Fruit fly (Drosophila melanogaster) Kc167 (cell line): Measurements from ENCODE around the gene mei-P26.

Source experiments
- Myc ChIP-seq: fragments of >200 bp; optimal IDR thresholded peaks from 2 replicates; lab custom pipeline; 2017; ENCODE audit warnings: missing external identifiers
- Sin3A ChIP-seq: fragments of >200 bp; optimal IDR thresholded peaks from 2 replicates; lab custom pipeline; 2018; ENCODE audit warnings: missing external identifiers
- h ChIP-seq: fragments of >200 bp; optimal IDR thresholded peaks from 3 replicates; lab custom pipeline; 2018; ENCODE audit warnings: missing external identifiers
- insv ChIP-seq: fragments of >200 bp; optimal IDR thresholded peaks from 3 replicates; lab custom pipeline; 2018; ENCODE audit warnings: missing external identifiers
- psq ChIP-seq: fragments of >200 bp; optimal IDR thresholded peaks from 2 replicates; lab custom pipeline; 2017; ENCODE audit warnings: missing external identifiers
- ttk ChIP-seq: sonication (Bioruptor generic); optimal IDR thresholded peaks from 2 replicates; lab custom pipeline; 2017; ENCODE audit warnings: missing external identifiers

Gene mei-P26

DNA sequence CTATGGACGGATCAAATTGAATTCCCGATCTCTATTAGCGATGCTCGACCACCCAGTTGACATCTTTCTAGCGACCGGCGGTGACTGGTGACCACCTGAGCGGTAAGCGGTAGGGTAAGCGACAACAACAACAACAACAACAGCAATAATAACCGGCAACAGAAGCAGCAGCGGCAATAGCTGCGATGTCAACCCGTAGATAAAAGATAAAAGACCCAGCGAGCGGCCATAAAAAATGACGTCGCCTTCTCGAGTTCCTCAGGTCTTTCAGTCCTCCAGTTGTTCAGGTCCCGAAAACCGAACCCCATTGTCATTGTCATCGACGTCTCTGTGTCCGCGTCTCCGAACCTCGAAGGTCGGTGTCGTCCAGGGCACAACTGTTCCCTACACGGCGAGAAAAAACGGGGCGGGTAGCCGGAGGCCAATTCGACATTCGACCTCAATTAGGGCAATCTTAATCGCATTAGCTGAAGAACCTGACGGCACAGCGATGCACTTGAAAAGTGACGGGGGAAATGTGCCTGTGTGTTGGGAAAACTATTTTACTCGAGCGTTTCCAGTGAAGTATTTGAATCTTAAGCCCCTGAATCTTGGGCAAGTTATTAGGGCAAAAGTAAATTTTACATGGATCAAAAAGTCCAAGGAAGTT, 30.3 kb upstream of the mei-P26 start:
- TF ChIP-seq ttk (lab: Kevin White, UChicago) (no peak), h (lab: Kevin White, UChicago) (no peak), insv (no peak), psq (no peak), Sin3A (lab: Kevin White, UChicago) (no peak), Myc (lab: Kevin White, UChicago) (no peak)

DNA sequence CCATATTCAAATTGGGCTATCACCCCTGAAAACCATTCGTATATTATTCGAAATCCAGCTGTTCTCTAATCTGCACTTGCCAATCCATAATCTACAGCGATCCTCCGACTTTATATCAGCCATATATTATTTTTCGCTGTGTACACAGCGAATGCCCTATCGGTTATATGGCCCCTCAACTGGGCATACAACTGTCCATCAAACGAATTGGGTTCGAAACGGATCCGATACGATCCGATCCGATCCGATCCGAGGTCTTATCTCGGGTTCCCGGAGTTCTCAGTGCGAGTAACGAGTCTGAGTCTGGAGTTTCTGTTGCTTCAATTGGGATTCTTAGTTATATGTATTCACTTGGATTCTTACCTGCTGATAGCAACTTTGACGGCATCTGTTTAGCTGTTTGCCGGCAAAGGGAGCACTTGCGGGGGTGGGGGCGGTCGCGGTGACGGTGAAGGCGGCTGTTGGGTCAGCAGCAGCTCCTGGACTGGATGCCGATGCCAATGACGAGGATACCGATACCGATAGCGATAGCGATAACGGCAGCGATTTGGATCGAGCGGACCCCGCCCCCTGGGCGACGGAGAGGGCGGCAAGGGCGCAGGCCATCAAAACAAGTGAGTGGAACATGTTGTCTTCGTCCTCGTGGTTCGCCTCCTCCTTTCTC, 29.3 kb upstream of the mei-P26 start:
- TF ChIP-seq psq: no peak
- TF ChIP-seq h (lab: Kevin White, UChicago): no peak

DNA sequence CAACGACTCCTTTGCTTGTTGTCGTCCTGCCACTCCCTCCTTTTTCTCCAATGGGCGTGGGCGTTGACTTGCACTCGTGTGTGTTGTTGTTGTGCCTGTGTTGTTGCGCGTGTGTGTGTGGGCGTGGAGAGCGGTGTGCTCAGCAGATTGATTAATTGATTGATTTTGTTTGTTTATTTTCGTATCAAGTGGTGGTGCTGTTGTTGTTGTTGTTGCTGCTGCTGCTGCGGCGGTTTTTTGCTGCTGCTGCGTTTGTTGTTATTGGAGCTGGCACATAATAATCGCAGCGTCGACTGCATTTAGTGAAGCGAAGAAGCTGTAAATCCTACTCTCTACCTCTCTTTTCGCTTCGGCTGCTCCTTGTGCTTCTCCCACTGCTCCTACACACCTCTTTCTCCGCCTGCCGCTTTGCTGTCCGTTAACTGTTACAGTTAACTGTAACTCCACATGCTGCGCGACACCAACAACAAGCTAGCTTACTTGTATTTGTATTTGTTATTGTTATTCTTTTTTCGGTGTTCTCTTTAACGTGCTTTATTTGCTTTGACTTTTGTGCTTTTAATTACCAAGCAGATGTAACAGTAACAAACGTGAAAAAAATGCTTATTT, 28.7 kb upstream of the mei-P26 start:
- TF ChIP-seq Sin3A (lab: Kevin White, UChicago) (no peak), h (lab: Kevin White, UChicago) (no peak), Myc (lab: Kevin White, UChicago) (no peak), insv (no peak), ttk (lab: Kevin White, UChicago) (no peak), psq (no peak)

DNA sequence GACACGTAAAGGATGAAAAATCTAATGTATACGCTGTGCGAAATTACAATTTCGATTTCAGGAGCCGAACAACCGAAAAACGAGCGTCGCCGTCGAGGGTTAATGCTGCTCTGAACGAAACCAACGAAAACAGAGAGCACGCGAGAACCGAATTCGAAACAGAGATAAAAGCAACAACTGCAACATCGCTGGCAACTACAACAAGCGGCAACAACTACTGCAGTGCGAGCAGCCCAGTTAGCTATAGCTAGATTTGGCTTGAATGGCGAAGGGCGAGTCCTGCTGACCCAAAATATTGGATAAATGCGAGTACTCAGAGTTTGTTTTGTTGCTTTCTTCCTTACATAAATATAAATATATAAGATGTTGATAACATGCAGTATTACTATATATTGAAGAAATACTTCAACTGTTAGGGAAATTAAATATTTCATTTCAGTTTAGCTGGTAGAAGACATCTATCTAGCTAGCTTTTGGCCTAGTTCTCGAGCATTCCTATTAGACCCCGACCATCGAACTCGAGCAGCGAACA, 28.1 kb upstream of the mei-P26 start, which contains the start of gene fend:
Gene fend, minus strand, starts transcription at position 178 of the 532 bp plus-strand sequence.
- TF ChIP-seq psq (no peak), h (lab: Kevin White, UChicago) (no peak), Myc (lab: Kevin White, UChicago) (no peak), insv (no peak), Sin3A (lab: Kevin White, UChicago) (no peak), ttk (lab: Kevin White, UChicago) (no peak)

DNA sequence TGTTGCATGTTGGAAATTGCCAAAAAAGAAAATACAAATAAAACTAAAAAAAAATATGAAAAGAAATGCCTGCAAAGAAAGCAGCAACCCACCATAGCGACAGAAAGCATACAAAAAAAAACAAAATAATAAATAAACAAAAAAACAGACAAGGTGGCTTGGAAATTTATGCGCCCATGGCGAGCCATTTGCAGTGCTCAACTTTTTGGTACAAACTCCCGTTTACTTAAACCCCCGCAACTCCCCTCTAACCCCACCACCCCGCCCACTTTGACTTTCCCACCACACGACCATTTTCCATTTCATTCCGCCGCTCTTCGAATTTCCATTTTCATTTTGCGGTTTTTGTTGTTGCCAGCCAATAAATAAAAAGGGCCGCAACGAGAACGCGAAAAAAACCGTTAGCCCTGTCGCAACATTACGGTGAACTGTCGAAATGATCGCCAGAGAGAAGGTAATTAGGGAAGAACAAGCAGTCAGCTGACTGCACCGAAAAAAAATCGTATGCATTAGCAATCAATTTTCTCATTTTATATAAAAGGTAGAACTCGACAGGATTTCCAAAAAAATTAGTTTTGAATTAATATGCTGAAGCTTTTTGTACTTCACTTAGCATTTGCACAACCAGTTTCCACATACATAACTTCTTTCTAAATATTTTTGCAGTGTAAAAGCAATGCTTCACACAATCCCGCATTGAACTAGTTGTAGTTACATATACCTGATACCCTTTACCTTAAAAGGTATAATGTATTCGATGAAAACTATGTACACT, 26.1 kb upstream of the mei-P26 start:
- TF ChIP-seq ttk (lab: Kevin White, UChicago): no peak
- TF ChIP-seq h (lab: Kevin White, UChicago): no peak
- TF ChIP-seq psq: no peak
- no peak for TF ChIP-seq Myc (lab: Kevin White, UChicago)

DNA sequence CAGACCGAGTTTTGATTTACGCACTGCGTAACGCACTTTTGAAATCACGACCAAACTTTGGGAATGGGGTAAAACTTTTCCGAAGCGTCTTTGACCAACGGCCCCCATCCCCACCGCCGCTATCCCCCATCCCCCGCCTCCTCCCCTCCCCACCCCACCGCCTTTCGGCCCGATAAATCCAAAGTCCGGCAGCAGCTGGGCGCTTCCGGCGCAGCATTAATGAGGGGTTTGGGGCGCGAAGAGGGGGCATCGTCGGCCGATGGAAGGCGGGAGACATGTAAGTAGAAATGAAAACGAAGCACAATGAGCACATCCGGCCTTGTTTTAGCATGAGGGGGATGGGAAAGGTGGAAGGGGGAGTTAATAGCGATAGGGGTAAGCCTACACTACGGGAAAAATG, 23.9 kb upstream of the mei-P26 start:
- no peak for TF ChIP-seq ttk (lab: Kevin White, UChicago)
- TF ChIP-seq h (lab: Kevin White, UChicago): no peak
- TF ChIP-seq Sin3A (lab: Kevin White, UChicago): no peak
- no peak for TF ChIP-seq insv
- no peak for TF ChIP-seq Myc (lab: Kevin White, UChicago)
- TF ChIP-seq psq: no peak

DNA sequence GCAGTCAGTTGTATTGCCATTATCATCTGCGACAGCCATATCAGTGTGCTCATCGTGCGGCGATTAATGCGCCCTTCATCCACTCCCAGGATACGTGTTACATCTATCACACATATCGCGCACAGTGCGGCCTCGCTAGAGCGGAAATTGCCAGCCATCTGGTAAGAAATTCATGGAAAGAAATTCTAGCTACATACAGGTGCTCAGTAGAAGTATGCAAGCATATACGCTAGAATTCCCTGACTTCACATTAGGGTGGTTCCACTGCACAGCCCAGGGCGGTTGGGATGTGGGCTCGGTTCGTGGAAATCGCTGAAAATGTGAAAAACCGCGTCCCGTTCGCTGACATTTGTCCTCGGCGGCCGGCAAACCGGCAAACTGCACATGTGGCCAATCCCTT, 21.8 kb upstream of the mei-P26 start:
- no peak for TF ChIP-seq insv
- no peak for TF ChIP-seq ttk (lab: Kevin White, UChicago)
- no peak for TF ChIP-seq h (lab: Kevin White, UChicago)
- TF ChIP-seq Myc (lab: Kevin White, UChicago): no peak
- no peak for TF ChIP-seq Sin3A (lab: Kevin White, UChicago)

DNA sequence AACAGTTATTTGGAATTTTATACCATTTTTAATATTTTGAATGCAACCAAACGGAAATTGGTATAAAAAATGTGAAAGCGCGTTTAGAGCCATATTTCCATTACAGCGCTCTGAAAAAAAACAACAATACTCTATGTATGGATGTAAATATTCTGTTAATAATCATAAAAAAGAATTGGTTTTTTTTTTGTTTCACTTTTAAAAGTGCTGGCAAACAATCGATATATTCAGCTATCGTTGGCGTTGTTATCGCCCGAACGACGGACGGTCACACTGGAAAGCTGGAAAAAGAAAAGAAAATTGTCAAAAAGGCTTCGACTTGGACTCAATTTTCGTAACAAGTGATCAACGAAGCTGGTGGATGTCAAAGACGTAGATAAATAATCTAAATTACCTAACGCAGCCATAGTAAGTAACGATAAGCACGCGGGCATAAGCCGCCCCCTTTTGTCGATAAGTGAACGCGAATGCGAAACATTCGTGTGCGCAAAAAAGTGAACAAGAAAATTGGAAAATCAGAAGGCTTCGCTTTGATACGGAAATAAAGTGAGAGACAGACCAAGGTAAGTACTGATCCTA, 20.7 kb upstream of the mei-P26 start, which contains the start of gene CG7065:
Gene CG7065, plus strand, starts transcription at position 270 of the 579 bp plus-strand sequence.
- TF ChIP-seq Sin3A (lab: Kevin White, UChicago): no peak
- no peak for TF ChIP-seq psq
- no peak for TF ChIP-seq ttk (lab: Kevin White, UChicago)
- TF ChIP-seq h (lab: Kevin White, UChicago): no peak
- TF ChIP-seq Myc (lab: Kevin White, UChicago): no peak
- no peak for TF ChIP-seq insv

DNA sequence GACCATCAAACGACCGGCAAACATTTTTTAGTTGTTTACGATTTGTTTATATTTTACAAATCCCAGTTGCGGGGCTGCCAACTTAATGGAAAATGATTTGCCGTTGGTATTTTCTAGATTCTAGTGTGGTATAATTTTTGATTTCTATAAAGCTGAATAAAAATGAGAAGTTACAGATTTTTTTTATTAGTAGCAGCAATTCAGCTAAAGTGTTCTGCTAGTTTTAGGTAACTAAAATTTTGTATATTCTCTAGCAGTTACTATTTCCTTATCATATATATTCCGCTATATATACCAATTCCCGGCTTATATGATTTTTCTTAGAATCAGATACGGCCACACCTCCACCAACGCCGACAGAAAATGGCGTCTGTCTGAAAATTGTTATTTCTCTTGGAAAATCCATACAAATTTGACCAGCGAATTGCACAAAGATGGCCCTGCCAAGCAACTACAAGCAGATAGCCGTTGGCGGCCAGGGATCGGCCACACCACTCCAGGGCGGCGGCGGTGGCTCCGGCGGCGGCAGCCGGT, 14.0 kb upstream of the mei-P26 start, which contains the start of the genes fh and Bap111:
Gene fh, minus strand, starts transcription at position 83 of the 534 bp plus-strand sequence.
Gene Bap111, plus strand, starts transcription at position 321 of the 534 bp plus-strand sequence.
- TF ChIP-seq insv: no peak
- no peak for TF ChIP-seq psq
- no peak for TF ChIP-seq Myc (lab: Kevin White, UChicago)
- TF ChIP-seq Sin3A (lab: Kevin White, UChicago): no peak
- TF ChIP-seq ttk (lab: Kevin White, UChicago): no peak
- no peak for TF ChIP-seq h (lab: Kevin White, UChicago)

DNA sequence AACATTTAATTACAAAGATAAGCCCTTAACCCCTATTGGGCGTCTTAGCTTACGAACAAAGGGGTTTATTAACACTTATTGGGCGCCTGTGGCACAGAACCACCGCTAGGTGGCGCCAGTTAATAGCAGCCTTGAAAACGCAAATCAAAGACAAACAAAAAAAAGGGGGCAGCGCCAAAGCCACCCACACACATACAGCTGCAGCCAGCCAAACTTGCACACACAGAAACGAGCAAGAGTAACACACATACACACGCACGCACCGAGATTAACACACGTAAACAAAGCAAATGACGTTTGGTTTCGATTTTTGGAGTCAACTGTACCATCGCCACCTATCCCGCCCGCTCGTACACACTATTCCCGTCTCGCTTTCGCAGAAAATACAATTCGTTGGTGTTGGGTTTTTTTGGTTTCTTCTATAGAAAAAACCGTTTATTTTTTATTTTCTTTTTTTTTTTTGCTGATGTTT, 10.9 kb upstream of the mei-P26 start:
- TF ChIP-seq h (lab: Kevin White, UChicago): no peak
- TF ChIP-seq psq: no peak
- no peak for TF ChIP-seq ttk (lab: Kevin White, UChicago)
- no peak for TF ChIP-seq insv
- no peak for TF ChIP-seq Myc (lab: Kevin White, UChicago)
- no peak for TF ChIP-seq Sin3A (lab: Kevin White, UChicago)

DNA sequence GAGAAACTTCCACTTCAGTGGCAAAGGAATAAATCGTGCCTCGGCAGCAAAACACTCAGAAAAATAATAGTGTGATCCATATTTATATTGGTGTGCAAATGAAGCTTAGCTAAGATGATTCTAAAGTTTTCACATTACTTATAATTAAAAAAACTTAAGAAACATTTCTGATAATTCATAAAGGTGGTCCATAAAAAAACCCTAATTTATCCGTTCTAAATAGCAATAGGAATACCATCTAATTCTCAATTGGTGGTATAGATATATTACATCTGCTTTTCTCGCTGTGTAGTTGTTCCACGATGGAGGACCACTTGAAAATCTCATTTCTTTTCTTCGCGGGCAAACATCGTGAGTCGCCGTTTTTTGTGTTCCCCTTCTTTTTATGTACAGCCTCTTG, 7.9 kb upstream of the mei-P26 start:
- TF ChIP-seq h (lab: Kevin White, UChicago): no peak
- no peak for TF ChIP-seq Sin3A (lab: Kevin White, UChicago)
- TF ChIP-seq psq: no peak
- TF ChIP-seq ttk (lab: Kevin White, UChicago): no peak
